Fruit fly (Drosophila melanogaster) whole organism, embryonic: Measurements from ENCODE around the gene Galphai.

Experiments
- ATbp ChIP-seq: fragments of 200-800 bp; sonication (Bioruptor generic); optimal IDR thresholded peaks from 2 replicates; lab custom pipeline; 2017; ENCODE audit warnings: missing biosample characterization, mild to moderate bottlenecking, missing genetic modification characterization, missing genetic modification reagents
- BEAF-32 ChIP-seq: fragments of 200-800 bp; sonication (Bioruptor generic); optimal IDR thresholded peaks from 3 replicates; lab custom pipeline; 2017; ENCODE audit warnings: missing biosample characterization, missing genetic modification characterization, mild to moderate bottlenecking, moderate library complexity, missing genetic modification reagents
- CG10654 ChIP-seq: fragments of 200-800 bp; sonication (Bioruptor generic); optimal IDR thresholded peaks from 2 replicates; lab custom pipeline; 2016; ENCODE audit warnings: missing biosample characterization, missing genetic modification characterization
- CG12391 ChIP-seq: fragments of 200-800 bp; sonication (Bioruptor generic); optimal IDR thresholded peaks from 3 replicates; lab custom pipeline; 2018; ENCODE audit warnings: missing biosample characterization, mild to moderate bottlenecking, missing genetic modification characterization, moderate library complexity
- CG12744 ChIP-seq: fragments of 200-800 bp; sonication (Bioruptor generic); optimal IDR thresholded peaks from 2 replicates; lab custom pipeline; 2016; ENCODE audit warnings: missing biosample characterization, missing genetic modification characterization
- CG12942 ChIP-seq: fragments of 200-800 bp; sonication (Bioruptor generic); optimal IDR thresholded peaks from 3 replicates; lab custom pipeline; 2016; ENCODE audit warnings: missing biosample characterization, missing genetic modification characterization
- CG13624 ChIP-seq: fragments of 200-800 bp; sonication (Bioruptor generic); optimal IDR thresholded peaks from 2 replicates; lab custom pipeline; 2016; ENCODE audit warnings: missing biosample characterization, missing genetic modification characterization
- CG14050 ChIP-seq: fragments of 200-800 bp; sonication (Bioruptor generic); IDR thresholded peaks from 3 replicates; pipeline ENCODE4 v1.3.6; 2022; ENCODE audit warnings: missing biosample characterization, missing genetic modification characterization
- CG14667 ChIP-seq: fragments of 200-800 bp; sonication (Bioruptor generic); IDR thresholded peaks from 2 replicates; pipeline ENCODE4 v1.3.6; 2022; ENCODE audit warnings: missing biosample characterization, missing genetic modification characterization
- CG14710 ChIP-seq: fragments of 200-800 bp; sonication (Bioruptor generic); optimal IDR thresholded peaks from 3 replicates; lab custom pipeline; 2019; ENCODE audit warnings: missing biosample characterization, mild to moderate bottlenecking, missing genetic modification characterization, moderate library complexity
- CG14860 ChIP-seq: fragments of 200-800 bp; sonication (Bioruptor generic); IDR thresholded peaks from 3 replicates; pipeline ENCODE4 v1.3.6; 2022; ENCODE audit warnings: missing biosample characterization, missing genetic modification characterization; ENCODE audit not compliant: partially characterized antibody
- CG17359 ChIP-seq: fragments of 200-800 bp; sonication (Bioruptor generic); optimal IDR thresholded peaks from 3 replicates; lab custom pipeline; 2018; ENCODE audit warnings: missing biosample characterization, mild to moderate bottlenecking, missing genetic modification characterization, moderate library complexity
- CG18764 ChIP-seq: fragments of 200-800 bp; sonication (Bioruptor generic); optimal IDR thresholded peaks from 3 replicates; lab custom pipeline; 2016; ENCODE audit warnings: missing biosample characterization, missing genetic modification characterization
- CG2129 ChIP-seq: fragments of 200-800 bp; sonication (Bioruptor generic); IDR thresholded peaks from 2 replicates; pipeline ENCODE4 v1.3.6; 2022; ENCODE audit warnings: missing biosample characterization, missing genetic modification characterization; ENCODE audit not compliant: partially characterized antibody
- CG30431 ChIP-seq: fragments of 200-800 bp; sonication (Bioruptor generic); optimal IDR thresholded peaks from 2 replicates; lab custom pipeline; 2017; ENCODE audit warnings: missing biosample characterization, missing genetic modification characterization
- CG31224 ChIP-seq: fragments of 200-800 bp; sonication (Bioruptor generic); IDR thresholded peaks from 2 replicates; pipeline ENCODE4 v1.3.6; 2022; ENCODE audit warnings: missing biosample characterization, missing genetic modification characterization
- CG3407 ChIP-seq: fragments of 200-800 bp; sonication (Bioruptor generic); optimal IDR thresholded peaks from 2 replicates; lab custom pipeline; 2018; ENCODE audit warnings: missing biosample characterization, mild to moderate bottlenecking, missing genetic modification characterization
- CG4360 ChIP-seq: fragments of 200-800 bp; sonication (Bioruptor generic); IDR thresholded peaks from 2 replicates; pipeline ENCODE4 v1.3.6; 2022; ENCODE audit warnings: missing biosample characterization, missing genetic modification characterization
- CG5245 ChIP-seq: fragments of 200-800 bp; sonication (Bioruptor generic); optimal IDR thresholded peaks from 3 replicates; lab custom pipeline; 2016; ENCODE audit warnings: missing biosample characterization, missing genetic modification characterization
- CG5953 ChIP-seq: fragments of 200-800 bp; sonication (Bioruptor generic); IDR thresholded peaks from 2 replicates; pipeline ENCODE4 v1.3.6; 2022; ENCODE audit warnings: missing biosample characterization, missing genetic modification characterization
- CG7928 ChIP-seq: fragments of 200-800 bp; sonication (Bioruptor generic); optimal IDR thresholded peaks from 2 replicates; lab custom pipeline; 2017; ENCODE audit warnings: missing biosample characterization, mild to moderate bottlenecking, missing genetic modification characterization
- CG8388 ChIP-seq: fragments of 200-800 bp; sonication (Bioruptor generic); optimal IDR thresholded peaks from 2 replicates; lab custom pipeline; 2019; ENCODE audit warnings: missing biosample characterization, mild to moderate bottlenecking, missing genetic modification characterization, moderate library complexity
- CG8478 ChIP-seq: fragments of >200 bp; optimal IDR thresholded peaks from 2 replicates; lab custom pipeline; 2018
- CG9215 ChIP-seq: fragments of 200-800 bp; sonication (Bioruptor generic); IDR thresholded peaks from 2 replicates; pipeline ENCODE4 v1.3.6; 2022; ENCODE audit warnings: missing biosample characterization, missing genetic modification characterization
- CG9437 ChIP-seq: fragments of 200-800 bp; sonication (Bioruptor generic); optimal IDR thresholded peaks from 2 replicates; lab custom pipeline; 2018; ENCODE audit warnings: missing biosample characterization, mild to moderate bottlenecking, missing genetic modification characterization
- CrebB ChIP-seq: fragments of 200-800 bp; sonication (Bioruptor generic); optimal IDR thresholded peaks from 3 replicates; lab custom pipeline; 2018; ENCODE audit warnings: missing biosample characterization, mild to moderate bottlenecking, missing genetic modification characterization
- D19B ChIP-seq: fragments of 200-800 bp; sonication (Bioruptor generic); optimal IDR thresholded peaks from 2 replicates; lab custom pipeline; 2017; ENCODE audit warnings: missing biosample characterization, mild to moderate bottlenecking, missing genetic modification characterization
- Dad ChIP-seq: fragments of 200-800 bp; sonication (Bioruptor generic); optimal IDR thresholded peaks from 3 replicates; lab custom pipeline; 2016; ENCODE audit warnings: missing biosample characterization, missing genetic modification characterization
- Dref ChIP-seq: fragments of 200-800 bp; sonication (Bioruptor generic); IDR thresholded peaks from 2 replicates; pipeline ENCODE4 v1.3.6; 2022; ENCODE audit warnings: missing biosample characterization, missing genetic modification characterization
- Fer3 ChIP-seq: fragments of 200-800 bp; sonication (Bioruptor generic); optimal IDR thresholded peaks from 2 replicates; lab custom pipeline; 2018; ENCODE audit warnings: missing biosample characterization, mild to moderate bottlenecking, missing genetic modification characterization, moderate library complexity
- Gug ChIP-seq: fragments of 200-800 bp; sonication (Bioruptor generic); IDR thresholded peaks from 4 replicates; pipeline ENCODE4 v1.3.6; 2022; ENCODE audit warnings: missing biosample characterization, missing genetic modification characterization
- HHEX ChIP-seq: fragments of 200-800 bp; sonication (Bioruptor generic); optimal IDR thresholded peaks from 3 replicates; lab custom pipeline; 2017; ENCODE audit warnings: missing biosample characterization, mild to moderate bottlenecking, missing genetic modification characterization, missing genetic modification reagents
- Mes4 ChIP-seq: fragments of 200-800 bp; sonication (Bioruptor generic); optimal IDR thresholded peaks from 2 replicates; lab custom pipeline; 2016; ENCODE audit warnings: missing biosample characterization, missing genetic modification characterization
- NC2α ChIP-seq: fragments of 200-800 bp; sonication (Bioruptor generic); optimal IDR thresholded peaks from 2 replicates; lab custom pipeline; 2016; ENCODE audit warnings: missing biosample characterization, missing genetic modification characterization
- Nf-YC ChIP-seq: fragments of 200-800 bp; optimal IDR thresholded peaks from 3 replicates; lab custom pipeline; 2019; ENCODE audit warnings: missing biosample characterization, mild to moderate bottlenecking, missing genetic modification characterization, moderate library complexity
- Ptx1 ChIP-seq: fragments of 200-800 bp; sonication (Bioruptor generic); IDR thresholded peaks from 2 replicates; pipeline ENCODE4 v1.3.6; 2022; ENCODE audit warnings: missing biosample characterization, missing genetic modification characterization
- Sin3A ChIP-seq: fragments of >200 bp; optimal IDR thresholded peaks from 2 replicates; lab custom pipeline; 2018
- az2 ChIP-seq: fragments of 200-800 bp; sonication (Bioruptor generic); optimal IDR thresholded peaks from 3 replicates; lab custom pipeline; 2016; ENCODE audit warnings: missing biosample characterization, missing genetic modification characterization
- chif ChIP-seq, 2 experiments: fragments of 200-800 bp; sonication (Bioruptor generic); optimal IDR thresholded peaks; 3 replicates each; lab custom pipeline; 2016; ENCODE audit warnings: missing biosample characterization in 2 of 2, missing genetic modification characterization in 2 of 2
- crc ChIP-seq: fragments of 200-800 bp; sonication (Bioruptor generic); optimal IDR thresholded peaks from 2 replicates; lab custom pipeline; 2016; ENCODE audit warnings: missing biosample characterization, missing genetic modification characterization
- emc ChIP-seq: fragments of 200-800 bp; sonication (Bioruptor generic); optimal IDR thresholded peaks from 2 replicates; lab custom pipeline; 2016; ENCODE audit warnings: missing biosample characterization, missing genetic modification characterization
- hb ChIP-seq: fragments of 200-800 bp; sonication (Bioruptor generic); IDR thresholded peaks from 3 replicates; pipeline ENCODE4 v1.3.6; 2022; ENCODE audit warnings: missing biosample characterization, missing genetic modification characterization; ENCODE audit not compliant: partially characterized antibody
- jigr1 ChIP-seq: fragments of 200-800 bp; sonication (Bioruptor generic); IDR thresholded peaks from 3 replicates; pipeline ENCODE4 v1.3.6; 2022; ENCODE audit warnings: missing biosample characterization, missing genetic modification characterization
- kah ChIP-seq: fragments of 200-800 bp; sonication (Bioruptor generic); optimal IDR thresholded peaks from 2 replicates; lab custom pipeline; 2018; ENCODE audit warnings: missing biosample characterization, mild to moderate bottlenecking, missing genetic modification characterization
- lab ChIP-seq: fragments of 200-800 bp; sonication (Bioruptor generic); optimal IDR thresholded peaks from 3 replicates; lab custom pipeline; 2017; ENCODE audit warnings: missing biosample characterization, missing genetic modification characterization, mild to moderate bottlenecking, moderate library complexity, missing genetic modification reagents
- nom ChIP-seq: fragments of 200-800 bp; sonication (Bioruptor generic); optimal IDR thresholded peaks from 2 replicates; lab custom pipeline; 2017; ENCODE audit warnings: missing biosample characterization, missing genetic modification characterization, mild to moderate bottlenecking, moderate library complexity, missing genetic modification reagents
- onecut ChIP-seq: fragments of 200-800 bp; sonication (Bioruptor generic); IDR thresholded peaks from 2 replicates; pipeline ENCODE4 v1.3.6; 2022; ENCODE audit warnings: missing biosample characterization, missing genetic modification characterization
- org-1 ChIP-seq: fragments of 200-800 bp; sonication (Bioruptor generic); optimal IDR thresholded peaks from 2 replicates; lab custom pipeline; 2017; ENCODE audit warnings: missing biosample characterization, missing genetic modification characterization
- pum ChIP-seq: fragments of 200-800 bp; sonication (Bioruptor generic); optimal IDR thresholded peaks from 2 replicates; lab custom pipeline; 2016; ENCODE audit warnings: missing biosample characterization, missing genetic modification characterization
- tup ChIP-seq: fragments of 200-800 bp; sonication (Bioruptor generic); optimal IDR thresholded peaks from 2 replicates; lab custom pipeline; 2016; ENCODE audit warnings: missing biosample characterization, mild to moderate bottlenecking, missing genetic modification characterization, moderate library complexity
- usp ChIP-seq: fragments of >200 bp; optimal IDR thresholded peaks from 2 replicates; lab custom pipeline; 2017; ENCODE audit warnings: missing biosample characterization, missing genetic modification characterization

The Galphai gene

dm6 chr3L:6988942-6989569 lies 9.2 kb upstream of the Galphai start (continued):
- TF ChIP-seq usp (GFP tag; lab: Kevin White, UChicago) (no peak), az2 (peak; percentile 89), CG30431 (peak; percentile 69), HHEX (GFP tag; lab: Kevin White, UChicago) (peak; percentile 92), Fer3 (tag; lab: Kevin White, UChicago) (peak; percentile 84), CG31224 (peak; percentile 68), Nf-YC (tag; lab: Kevin White, UChicago) (peak; percentile 97), Sin3A (no peak), CrebB (tag; lab: Kevin White, UChicago) (no peak), jigr1 (GFP tag; lab: Robert Waterston, UW) (peak; percentile 83), CG12942 (GFP tag; lab: Kevin White, UChicago) (peak; percentile 77), CG18764 (GFP tag; lab: Kevin White, UChicago) (peak; percentile 82), CG12391 (peak; percentile 94), CG9437 (GFP tag; lab: Kevin White, UChicago) (peak; percentile 92), crc (GFP tag; lab: Kevin White, UChicago) (peak; percentile 15), CG2129 (GFP tag; lab: Robert Waterston, UW) (no peak), CG13624 (GFP tag; lab: Kevin White, UChicago) (peak; percentile 78), nom (GFP tag; lab: Kevin White, UChicago) (peak; percentile 69), CG12744 (GFP tag; lab: Kevin White, UChicago) (no peak), CG17359 (peak; percentile 88), ATbp (peak; percentile 82), CG8388 (peak; percentile 91), CG7928 (peak; percentile 61), NC2α (no peak), chif (GFP tag; optimal IDR thresholded peaks at IDR 0.05; lab: Kevin White, UChicago) (peak; percentile 42 to 53), Dref (GFP tag; lab: Robert Waterston, UW) (0 out of 2 replicates have a peak, but pooled peaks have one; percentile 27), CG14860 (GFP tag; lab: Robert Waterston, UW) (no peak), Dad (GFP tag; lab: Kevin White, UChicago) (peak; percentile 60), CG14710 (tag; lab: Kevin White, UChicago) (peak; percentile 97), CG5245 (GFP tag; lab: Kevin White, UChicago) (peak; percentile 53), CG5953 (GFP tag; lab: Robert Waterston, UW) (peak; percentile 22; the same call in 1 of the 2 replicates), kah (peak; percentile 76), hb (GFP tag; lab: Robert Waterston, UW) (no peak), org-1 (GFP tag; lab: Kevin White, UChicago) (peak; percentile 88), CG14050 (GFP tag; lab: Robert Waterston, UW) (peak; percentile 54; the same call in 2 of the 3 replicates), CG4360 (no peak), CG10654 (GFP tag; lab: Kevin White, UChicago) (peak; percentile 89), D19B (GFP tag; lab: Kevin White, UChicago) (peak; percentile 90), Ptx1 (GFP tag; lab: Robert Waterston, UW) (peak; percentile 91), CG3407 (GFP tag; lab: Kevin White, UChicago) (peak; percentile 84), pum (peak; percentile 73), emc (GFP tag; lab: Kevin White, UChicago) (peak; percentile 79), CG8478 (lab: Kevin White, UChicago) (no peak), CG14667 (peak; percentile 88), onecut (GFP tag; lab: Robert Waterston, UW) (peak; percentile 80), Mes4 (GFP tag; lab: Kevin White, UChicago) (peak; percentile 25), Gug (GFP tag; lab: Robert Waterston, UW) (peak; percentile 65), lab (GFP tag; lab: Kevin White, UChicago) (peak; percentile 91), BEAF-32 (GFP tag; lab: Kevin White, UChicago) (no peak), CG9215 (GFP tag; lab: Robert Waterston, UW) (peak; percentile 91), tup (GFP tag; lab: Kevin White, UChicago) (peak; percentile 2)
